Comparison of ENCODE assay signal across 4 worm cellular contexts in the genomic region with DNA sequence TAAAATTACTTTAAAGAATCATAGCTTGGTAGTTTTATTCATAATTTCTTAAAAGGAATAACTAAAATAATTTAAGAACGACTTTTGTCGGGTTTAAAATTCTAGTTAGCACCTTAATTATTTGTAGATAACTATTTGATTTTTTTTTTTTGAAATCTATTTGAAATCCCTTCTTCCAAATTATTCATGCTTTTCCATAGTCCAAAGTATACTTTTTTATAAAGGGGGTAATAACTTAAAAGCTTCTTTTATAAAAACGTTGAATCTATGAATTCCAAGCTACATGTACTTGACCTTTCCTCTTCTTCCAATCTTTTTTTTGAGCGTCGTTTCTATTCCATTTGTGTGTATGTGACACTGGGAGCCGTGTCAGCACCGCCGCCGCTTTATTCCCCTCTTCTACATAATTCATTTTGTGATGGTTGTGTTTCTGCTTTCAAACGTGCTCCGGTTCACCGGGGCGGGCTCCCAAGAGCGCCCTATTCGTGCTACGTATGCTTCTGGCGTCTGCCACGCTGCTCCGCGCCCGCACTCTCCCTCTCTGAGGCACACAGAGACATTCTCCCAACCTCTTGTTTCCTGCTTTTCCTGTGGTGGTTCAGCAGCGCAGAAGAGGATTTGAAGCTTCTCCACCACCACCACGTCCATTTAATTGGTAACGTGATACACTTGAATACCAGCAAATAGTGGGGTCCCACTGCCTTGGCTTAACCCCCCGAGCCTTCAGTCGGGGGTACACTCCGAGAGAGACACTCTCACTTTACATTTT.
TF ChIP-seq lines count a peak whose summit lies in the region.

No protein-coding gene starts in this region.

TF ChIP-seq in whole organism, L1 larva, 84 proteins besides CTCF, POLR2A, EP300 and RAD21 (continues in another document):
- no peak for TF ChIP-seq ceh-82 (tag; optimal IDR thresholded peaks at IDR 0.05; lab: Kevin White, UChicago)
- TF ChIP-seq ama-1 (optimal IDR thresholded peaks at IDR 0.05; lab: Kevin White, UChicago): no peak
- TF ChIP-seq F16B12.6 (tag; optimal IDR thresholded peaks at IDR 0.05; lab: Kevin White, UChicago): no peak
- TF ChIP-seq aha-1 (tag; optimal IDR thresholded peaks at IDR 0.05; lab: Kevin White, UChicago): no peak
- TF ChIP-seq unc-86 (tag; optimal IDR thresholded peaks at IDR 0.05; lab: Kevin White, UChicago): no peak
- TF ChIP-seq nhr-28 (tag; optimal IDR thresholded peaks at IDR 0.05; lab: Kevin White, UChicago): no peak
- TF ChIP-seq lin-14 (GFP tag; optimal IDR thresholded peaks at IDR 0.05; lab: Kevin White, UChicago): peak; percentile 24
- no peak for TF ChIP-seq pqm-1 (tag; optimal IDR thresholded peaks at IDR 0.05; lab: Kevin White, UChicago)
- no peak for TF ChIP-seq egl-27 (tag; optimal IDR thresholded peaks at IDR 0.05; lab: Kevin White, UChicago)
- no peak for TF ChIP-seq swsn-7 (tag; optimal IDR thresholded peaks at IDR 0.05; lab: Kevin White, UChicago)
- TF ChIP-seq fkh-4 (tag; optimal IDR thresholded peaks at IDR 0.05; lab: Kevin White, UChicago; ENCODE audit: borderline replicate concordance): no peak
- no peak for TF ChIP-seq dpl-1 (GFP tag; optimal IDR thresholded peaks at IDR 0.05; lab: Kevin White, UChicago)
- no peak for TF ChIP-seq lir-3 (tag; optimal IDR thresholded peaks at IDR 0.05; lab: Kevin White, UChicago; ENCODE audit: poor library complexity)
- TF ChIP-seq vab-15 (tag; optimal IDR thresholded peaks at IDR 0.05; lab: Kevin White, UChicago): no peak
- peak; percentile 10 for TF ChIP-seq dsc-1 (tag; optimal IDR thresholded peaks at IDR 0.05; lab: Kevin White, UChicago)
- no peak for TF ChIP-seq nhr-77 (tag; optimal IDR thresholded peaks at IDR 0.05; lab: Kevin White, UChicago)
- no peak for TF ChIP-seq lin-15B (tag; optimal IDR thresholded peaks at IDR 0.05; lab: Kevin White, UChicago)
- TF ChIP-seq pax-3 (tag; optimal IDR thresholded peaks at IDR 0.05; lab: Kevin White, UChicago): peak; percentile 6
- no peak for TF ChIP-seq lin-39 (tag; optimal IDR thresholded peaks at IDR 0.05; lab: Kevin White, UChicago)
- TF ChIP-seq sox-4 (tag; optimal IDR thresholded peaks at IDR 0.05; lab: Kevin White, UChicago): no peak
- TF ChIP-seq ceh-8 (GFP tag; optimal IDR thresholded peaks at IDR 0.05; lab: Kevin White, UChicago): no peak

TF ChIP-seq in whole organism, L4 larva, 104 proteins besides CTCF, POLR2A, EP300 and RAD21:
- peak; percentile 47; the same call in 1 of the 2 replicates for TF ChIP-seq hmg-1.1 (GFP tag; IDR thresholded peaks at IDR 0.05; lab: Robert Waterston, UW)
- peak; percentile 73 for TF ChIP-seq set-16 (GFP tag; IDR thresholded peaks at IDR 0.05; lab: Robert Waterston, UW)
- peak; percentile 95 for TF ChIP-seq aha-1 (tag; lab: Kevin White, UChicago)
- TF ChIP-seq gei-8 (GFP tag; optimal IDR thresholded peaks at IDR 0.05; lab: Kevin White, UChicago): no peak
- 0 out of 2 replicates have a peak, but pooled peaks have one; percentile 24 for TF ChIP-seq Y75B8A.6 (GFP tag; IDR thresholded peaks at IDR 0.05; lab: Robert Waterston, UW)
- TF ChIP-seq arid-1 (GFP tag; conservative IDR thresholded peaks at IDR 0.05; lab: Robert Waterston, UW): no peak

TF ChIP-seq in whole organism, late embryonic, 69 proteins besides CTCF, POLR2A, EP300 and RAD21:
- TF ChIP-seq K09A11.1 (tag; optimal IDR thresholded peaks at IDR 0.05; lab: Kevin White, UChicago; ENCODE audit: insufficient read depth) (no peak), C08G9.2 (tag; optimal IDR thresholded peaks at IDR 0.05; lab: Kevin White, UChicago) (peak; percentile 0), ceh-19 (GFP tag; optimal IDR thresholded peaks at IDR 0.05; lab: Kevin White, UChicago) (peak; percentile 38), ceh-34 (tag; optimal IDR thresholded peaks at IDR 0.05; lab: Kevin White, UChicago) (peak; percentile 79), unc-42 (tag; optimal IDR thresholded peaks at IDR 0.05; lab: Kevin White, UChicago) (peak; percentile 14), ceh-31 (tag; optimal IDR thresholded peaks at IDR 0.05; lab: Kevin White, UChicago) (peak; percentile 27), mec-3 (tag; optimal IDR thresholded peaks at IDR 0.05; lab: Kevin White, UChicago; ENCODE audit: borderline replicate concordance) (peak; percentile 12), hlh-6 (tag; optimal IDR thresholded peaks at IDR 0.05; lab: Kevin White, UChicago) (no peak), odd-2 (tag; optimal IDR thresholded peaks at IDR 0.05; lab: Kevin White, UChicago) (no peak)

TF ChIP-seq in whole organism, young adult, 124 proteins besides CTCF, POLR2A, EP300 and RAD21:
- TF ChIP-seq lin-35 (GFP tag; optimal IDR thresholded peaks at IDR 0.05; lab: Kevin White, UChicago): no peak
- TF ChIP-seq snpc-3.4 (tag; optimal IDR thresholded peaks at IDR 0.05; lab: Kevin White, UChicago): no peak
- TF ChIP-seq aptf-3 (GFP tag; IDR thresholded peaks at IDR 0.05; lab: Robert Waterston, UW): peak; percentile 57; the same call in 1 of the 2 replicates
- no peak for TF ChIP-seq hlh-12 (tag; optimal IDR thresholded peaks at IDR 0.05; lab: Kevin White, UChicago)
- no peak for TF ChIP-seq dpl-1 (GFP tag; optimal IDR thresholded peaks at IDR 0.05; lab: Kevin White, UChicago)
- TF ChIP-seq fkh-3 (tag; optimal IDR thresholded peaks at IDR 0.05; lab: Kevin White, UChicago): no peak
- no peak for TF ChIP-seq madf-6 (GFP tag; IDR thresholded peaks at IDR 0.05; lab: Robert Waterston, UW)
- TF ChIP-seq lin-26 (GFP tag; IDR thresholded peaks at IDR 0.05; lab: Robert Waterston, UW): no peak
- TF ChIP-seq nhr-179 (tag; optimal IDR thresholded peaks at IDR 0.05; lab: Kevin White, UChicago): no peak
- 0 out of 2 replicates have a peak, but pooled peaks have one; percentile 28 for TF ChIP-seq nfyb-1 (GFP tag; IDR thresholded peaks at IDR 0.05; lab: Robert Waterston, UW)
- TF ChIP-seq mxl-1 (tag; optimal IDR thresholded peaks at IDR 0.05; lab: Kevin White, UChicago): no peak
- TF ChIP-seq nfya-1 (tag; optimal IDR thresholded peaks at IDR 0.05; lab: Kevin White, UChicago; ENCODE audit: borderline replicate concordance, insufficient read depth): no peak
- no peak for TF ChIP-seq hrde-1 (tag; optimal IDR thresholded peaks at IDR 0.05; lab: Kevin White, UChicago; ENCODE audit: borderline replicate concordance)
- no peak for TF ChIP-seq K11D2.4 (GFP tag; IDR thresholded peaks at IDR 0.05; lab: Robert Waterston, UW)
- TF ChIP-seq egl-18 (GFP tag; IDR thresholded peaks at IDR 0.05; lab: Robert Waterston, UW): no peak
- no peak for TF ChIP-seq ztf-22 (GFP tag; optimal IDR thresholded peaks at IDR 0.05; lab: Kevin White, UChicago)
- no peak for TF ChIP-seq rpc-1 (optimal IDR thresholded peaks at IDR 0.05; lab: Kevin White, UChicago)
- TF ChIP-seq rpc-1 (tag; optimal IDR thresholded peaks at IDR 0.05; lab: Kevin White, UChicago): no peak
- no peak for TF ChIP-seq ets-4 (GFP tag; optimal IDR thresholded peaks at IDR 0.05; lab: Kevin White, UChicago)
- no peak for TF ChIP-seq lin-54 (GFP tag; optimal IDR thresholded peaks at IDR 0.05; lab: Kevin White, UChicago)
- no peak for TF ChIP-seq pha-4 (tag; optimal IDR thresholded peaks at IDR 0.05; lab: Kevin White, UChicago)
- peak; percentile 43; the same call in 1 of the 2 replicates for TF ChIP-seq egrh-3 (GFP tag; IDR thresholded peaks at IDR 0.05; lab: Robert Waterston, UW)
- 0 out of 2 replicates have a peak, but pooled peaks have one; percentile 17 for TF ChIP-seq hmg-20 (GFP tag; IDR thresholded peaks at IDR 0.05; lab: Robert Waterston, UW)
- TF ChIP-seq C06A6.2 (GFP tag; conservative IDR thresholded peaks at IDR 0.05; lab: Robert Waterston, UW): no peak
